Worm (Caenorhabditis elegans) whole organism, late embryonic: Measurements from ENCODE around the gene F13D12.3.
A peak's percentile ranks its signal among the peaks of the same experiment; 100 is the strongest.

ENCODE experiments used
- C38D4.7 ChIP-seq: fragments of 200-800 bp; sonication (Bioruptor generic); optimal IDR thresholded peaks from 2 replicates; lab custom pipeline; 2018; ENCODE audit warnings: mild to moderate bottlenecking, missing genetic modification characterization, moderate library complexity, missing compliant biosample characterization
- F13H6.1 ChIP-seq: sonication (generic microtip); optimal IDR thresholded peaks from 2 replicates; lab custom pipeline; 2016; ENCODE audit warnings: missing genetic modification characterization, missing compliant biosample characterization
- Y22D7AL.16 ChIP-seq: sonication (generic microtip); optimal IDR thresholded peaks from 2 replicates; lab custom pipeline; 2016; ENCODE audit warnings: missing genetic modification characterization, missing compliant biosample characterization
- ama-1 ChIP-seq: fragments of 150-350 bp; optimal IDR thresholded peaks from 2 replicates; lab custom pipeline; 2014
- ceh-14 ChIP-seq: sonication (generic microtip); optimal IDR thresholded peaks from 2 replicates; lab custom pipeline; 2016; ENCODE audit warnings: missing genotype, missing genetic modification characterization, missing compliant biosample characterization
- ceh-18 ChIP-seq: sonication (generic microtip); optimal IDR thresholded peaks from 2 replicates; lab custom pipeline; 2016; ENCODE audit warnings: missing genetic modification characterization, missing compliant biosample characterization
- ceh-19 ChIP-seq: fragments of 200-800 bp; sonication (Bioruptor generic); optimal IDR thresholded peaks from 2 replicates; lab custom pipeline; 2018; ENCODE audit warnings: mild to moderate bottlenecking, missing genetic modification characterization, missing compliant biosample characterization
- ceh-2 ChIP-seq: sonication (generic microtip); optimal IDR thresholded peaks from 2 replicates; lab custom pipeline; 2016; ENCODE audit warnings: missing genotype, missing genetic modification characterization, missing compliant biosample characterization
- ceh-24 ChIP-seq: sonication (generic microtip); optimal IDR thresholded peaks from 2 replicates; lab custom pipeline; 2016; ENCODE audit warnings: mild to moderate bottlenecking, missing genetic modification characterization, missing compliant biosample characterization
- ceh-30 ChIP-seq: fragments of 150-350 bp; optimal IDR thresholded peaks from 2 replicates; lab custom pipeline; 2014; ENCODE audit warnings: missing biosample characterization, missing genetic modification characterization
- ceh-31 ChIP-seq: sonication (generic microtip); optimal IDR thresholded peaks from 2 replicates; lab custom pipeline; 2016; ENCODE audit warnings: missing genetic modification characterization, missing compliant biosample characterization
- ceh-34 ChIP-seq: sonication (generic microtip); optimal IDR thresholded peaks from 2 replicates; lab custom pipeline; 2016; ENCODE audit warnings: mild to moderate bottlenecking, missing genetic modification characterization, missing compliant biosample characterization
- ceh-6 ChIP-seq: fragments of 200-800 bp; sonication (Bioruptor generic); optimal IDR thresholded peaks from 2 replicates; lab custom pipeline; 2018; ENCODE audit warnings: mild to moderate bottlenecking, missing genetic modification characterization, missing compliant biosample characterization
- ceh-9 ChIP-seq: sonication (generic microtip); optimal IDR thresholded peaks from 2 replicates; lab custom pipeline; 2016; ENCODE audit warnings: mild to moderate bottlenecking, missing genetic modification characterization, inconsistent platforms, missing compliant biosample characterization
- che-1 ChIP-seq: sonication (generic microtip); optimal IDR thresholded peaks from 2 replicates; lab custom pipeline; 2016; ENCODE audit warnings: mild to moderate bottlenecking, missing genetic modification characterization, missing compliant biosample characterization
- dmd-4 ChIP-seq: sonication (generic microtip); optimal IDR thresholded peaks from 2 replicates; lab custom pipeline; 2016; ENCODE audit warnings: borderline replicate concordance, missing genetic modification characterization, missing compliant biosample characterization
- dve-1 ChIP-seq: sonication (generic microtip); optimal IDR thresholded peaks from 2 replicates; lab custom pipeline; 2017; ENCODE audit warnings: antibody characterized with exemption, mild to moderate bottlenecking, missing genetic modification characterization, missing compliant biosample characterization
- elt-2 ChIP-seq: sonication (generic microtip); optimal IDR thresholded peaks from 2 replicates; lab custom pipeline; 2016; ENCODE audit warnings: missing genetic modification reagents, missing genetic modification characterization, missing compliant biosample characterization
- ets-4 ChIP-seq: sonication (generic microtip); optimal IDR thresholded peaks from 2 replicates; lab custom pipeline; 2016; ENCODE audit warnings: missing genetic modification characterization, missing compliant biosample characterization
- fax-1 ChIP-seq: sonication (generic microtip); optimal IDR thresholded peaks from 2 replicates; lab custom pipeline; 2016; ENCODE audit warnings: missing genotype, missing genetic modification characterization, missing compliant biosample characterization
- fkh-6 ChIP-seq: sonication (generic microtip); optimal IDR thresholded peaks from 2 replicates; lab custom pipeline; 2016; ENCODE audit warnings: missing genetic modification characterization, missing compliant biosample characterization
- hlh-13 ChIP-seq: fragments of 200-800 bp; sonication (Bioruptor generic); optimal IDR thresholded peaks from 2 replicates; lab custom pipeline; 2018; ENCODE audit warnings: mild to moderate bottlenecking, missing genetic modification characterization, missing compliant biosample characterization
- hlh-15 ChIP-seq: sonication (generic microtip); optimal IDR thresholded peaks from 2 replicates; lab custom pipeline; 2016; ENCODE audit warnings: missing genetic modification characterization, missing compliant biosample characterization
- hlh-30 ChIP-seq: sonication (generic microtip); optimal IDR thresholded peaks from 2 replicates; lab custom pipeline; 2017; ENCODE audit warnings: antibody characterized with exemption, missing genetic modification characterization, missing compliant biosample characterization; ENCODE audit not compliant: insufficient read depth
- hlh-6 ChIP-seq: sonication (generic microtip); optimal IDR thresholded peaks from 2 replicates; lab custom pipeline; 2016; ENCODE audit warnings: missing genotype, missing genetic modification characterization, missing compliant biosample characterization
- lim-6 ChIP-seq: sonication (generic microtip); optimal IDR thresholded peaks from 2 replicates; lab custom pipeline; 2016; ENCODE audit warnings: missing genetic modification characterization, missing compliant biosample characterization
- lin-11 ChIP-seq: fragments of 200-800 bp; sonication (Bioruptor generic); optimal IDR thresholded peaks from 2 replicates; lab custom pipeline; 2018; ENCODE audit warnings: mild to moderate bottlenecking, missing genetic modification characterization, missing compliant biosample characterization
- madf-2 ChIP-seq: sonication (generic microtip); optimal IDR thresholded peaks from 2 replicates; lab custom pipeline; 2017; ENCODE audit warnings: missing genetic modification characterization, missing compliant biosample characterization
- mec-3 ChIP-seq: sonication (generic microtip); optimal IDR thresholded peaks from 2 replicates; lab custom pipeline; 2016; ENCODE audit warnings: borderline replicate concordance, missing genetic modification characterization, missing compliant biosample characterization
- nfya-1 ChIP-seq: sonication (generic microtip); optimal IDR thresholded peaks from 2 replicates; lab custom pipeline; 2017; ENCODE audit warnings: missing genetic modification characterization, mild to moderate bottlenecking, missing compliant biosample characterization, antibody characterized with exemption, moderate library complexity
- nhr-11 ChIP-seq: fragments of 150-350 bp; optimal IDR thresholded peaks from 2 replicates; lab custom pipeline; 2014; ENCODE audit warnings: missing biosample characterization, missing genetic modification characterization
- nhr-232 ChIP-seq: sonication (generic microtip); optimal IDR thresholded peaks from 2 replicates; lab custom pipeline; 2016; ENCODE audit warnings: missing genetic modification characterization, missing compliant biosample characterization
- npax-4 ChIP-seq: sonication (generic microtip); optimal IDR thresholded peaks from 2 replicates; lab custom pipeline; 2016; ENCODE audit warnings: missing genetic modification characterization, missing compliant biosample characterization
- pag-3 ChIP-seq: sonication (generic microtip); optimal IDR thresholded peaks from 2 replicates; lab custom pipeline; 2016; ENCODE audit warnings: missing compliant biosample characterization, missing genetic modification characterization, borderline replicate concordance
- pat-9 ChIP-seq: fragments of 200-800 bp; sonication (Bioruptor generic); optimal IDR thresholded peaks from 2 replicates; lab custom pipeline; 2018; ENCODE audit warnings: mild to moderate bottlenecking, missing genetic modification characterization, moderate library complexity, missing compliant biosample characterization
- pax-1 ChIP-seq: fragments of 150-350 bp; optimal IDR thresholded peaks from 2 replicates; lab custom pipeline; 2014; ENCODE audit warnings: missing biosample characterization, missing genetic modification characterization
- pha-2 ChIP-seq: sonication (generic microtip); optimal IDR thresholded peaks from 2 replicates; lab custom pipeline; 2017; ENCODE audit warnings: mild to moderate bottlenecking, missing genetic modification characterization, missing compliant biosample characterization
- pha-4 ChIP-seq: fragments of 150-350 bp; optimal IDR thresholded peaks from 2 replicates; lab custom pipeline; 2018; ENCODE audit warnings: missing biosample characterization, missing genetic modification reagents, missing genetic modification characterization
- ref-2 ChIP-seq: sonication (generic microtip); optimal IDR thresholded peaks from 2 replicates; lab custom pipeline; 2016; ENCODE audit warnings: missing genetic modification characterization, missing compliant biosample characterization
- rnt-1 ChIP-seq: sonication (generic microtip); optimal IDR thresholded peaks from 2 replicates; lab custom pipeline; 2016; ENCODE audit warnings: missing genetic modification characterization, missing compliant biosample characterization
- sox-2 ChIP-seq: fragments of 200-800 bp; sonication (Bioruptor generic); IDR thresholded peaks from 2 replicates; pipeline ENCODE4 v1.3.6; 2022; ENCODE audit warnings: missing genetic modification reagents, missing genetic modification characterization, missing compliant biosample characterization
- syd-9 ChIP-seq: sonication (generic microtip); optimal IDR thresholded peaks from 2 replicates; lab custom pipeline; 2016; ENCODE audit warnings: mild to moderate bottlenecking, missing genetic modification characterization, moderate library complexity, missing compliant biosample characterization
- tbx-2 ChIP-seq: sonication (generic microtip); optimal IDR thresholded peaks from 2 replicates; lab custom pipeline; 2016; ENCODE audit warnings: missing genetic modification characterization, missing compliant biosample characterization
- tbx-7 ChIP-seq: sonication (generic microtip); optimal IDR thresholded peaks from 2 replicates; lab custom pipeline; 2016; ENCODE audit warnings: missing genotype, missing genetic modification characterization, missing compliant biosample characterization
- unc-3 ChIP-seq, 2 experiments: fragments of 200-800 bp in 1 of 2; sonication (Bioruptor generic) in 1 of 2; sonication (generic microtip) in 1 of 2; conservative IDR thresholded peaks in 1 of 2; optimal IDR thresholded peaks in 1 of 2; 2 replicates each; pipeline versions ENCODE4 v1.3.6 to Lab custom; 2016 to 2022; ENCODE audit warnings: missing compliant biosample characterization in 2 of 2, missing genetic modification characterization in 2 of 2, missing genetic modification reagents in 1 of 2
- unc-42 ChIP-seq: sonication (generic microtip); optimal IDR thresholded peaks from 2 replicates; lab custom pipeline; 2016; ENCODE audit warnings: missing genotype, missing genetic modification characterization, missing compliant biosample characterization
- unc-55 ChIP-seq: sonication (generic microtip); optimal IDR thresholded peaks from 2 replicates; lab custom pipeline; 2017; ENCODE audit warnings: missing biosample characterization, missing genetic modification reagents, missing genetic modification characterization
- unc-86 ChIP-seq: sonication (generic microtip); optimal IDR thresholded peaks from 2 replicates; lab custom pipeline; 2016; ENCODE audit warnings: missing genetic modification characterization, missing compliant biosample characterization
- ztf-16 ChIP-seq: sonication (generic microtip); optimal IDR thresholded peaks from 2 replicates; lab custom pipeline; 2017; ENCODE audit warnings: missing genetic modification characterization, missing compliant biosample characterization

Gene F13D12.3

ce11 chrII:11742320-11742719 is 22.1 kb downstream of the F13D12.3 start:
- TF ChIP-seq ceh-9 (tag; lab: Kevin White, UChicago) (no peak), hlh-30 (no peak), npax-4 (tag; lab: Kevin White, UChicago) (no peak), ceh-6 (GFP tag; lab: Kevin White, UChicago) (no peak), ref-2 (tag; lab: Kevin White, UChicago) (no peak), madf-2 (tag; lab: Kevin White, UChicago) (no peak), C38D4.7 (GFP tag; lab: Kevin White, UChicago) (no peak), ceh-18 (tag; lab: Kevin White, UChicago) (no peak), dve-1 (tag; lab: Kevin White, UChicago) (no peak), nfya-1 (tag; lab: Kevin White, UChicago) (no peak), fkh-6 (tag; lab: Kevin White, UChicago) (no peak), ztf-16 (tag; lab: Kevin White, UChicago) (no peak), ceh-2 (tag; lab: Kevin White, UChicago) (no peak), fax-1 (tag; lab: Kevin White, UChicago) (no peak), hlh-15 (tag; lab: Kevin White, UChicago) (no peak), pag-3 (tag; lab: Kevin White, UChicago) (no peak), lin-11 (tag; lab: Kevin White, UChicago) (no peak), tbx-7 (tag; lab: Kevin White, UChicago) (no peak)
- TF ChIP-seq, all 69 proteins: peak for 0

- TF ChIP-seq Y22D7AL.16 (tag; lab: Kevin White, UChicago) (no peak), unc-42 (tag; lab: Kevin White, UChicago) (peak; percentile 83), F13H6.1 (tag; lab: Kevin White, UChicago) (peak; percentile 15), lim-6 (tag; lab: Kevin White, UChicago) (peak; percentile 30), hlh-6 (tag; lab: Kevin White, UChicago) (peak; percentile 68), pha-2 (tag; lab: Kevin White, UChicago) (no peak), ceh-9 (tag; lab: Kevin White, UChicago) (no peak), tbx-2 (tag; lab: Kevin White, UChicago) (peak; percentile 80), unc-86 (peak; percentile 60), ceh-30 (tag; lab: Kevin White, UChicago) (no peak), nhr-11 (tag; lab: Kevin White, UChicago) (no peak), hlh-13 (GFP tag; lab: Kevin White, UChicago) (no peak), npax-4 (tag; lab: Kevin White, UChicago) (no peak), pat-9 (no peak), dmd-4 (tag; lab: Kevin White, UChicago) (peak; percentile 48), pax-1 (tag; lab: Kevin White, UChicago) (no peak), nfya-1 (tag; lab: Kevin White, UChicago) (peak; percentile 94), syd-9 (tag; lab: Kevin White, UChicago) (peak; percentile 79), elt-2 (no peak), ceh-31 (peak; percentile 89), ama-1 (lab: Kevin White, UChicago) (peak; percentile 26), pag-3 (tag; lab: Kevin White, UChicago) (no peak), ceh-24 (no peak), che-1 (tag; lab: Kevin White, UChicago) (peak; percentile 20), ceh-34 (peak; percentile 71), nhr-232 (tag; lab: Kevin White, UChicago) (no peak), ets-4 (tag; lab: Kevin White, UChicago) (peak; percentile 44), ceh-19 (peak; percentile 74), unc-55 (GFP tag; lab: Kevin White, UChicago) (peak; percentile 85), lin-11 (tag; lab: Kevin White, UChicago) (no peak), hlh-15 (tag; lab: Kevin White, UChicago) (no peak), pha-4 (no peak), sox-2 (GFP tag; lab: Robert Waterston, UW) (no peak), ceh-18 (tag; lab: Kevin White, UChicago) (peak; percentile 91), rnt-1 (tag; lab: Kevin White, UChicago) (peak; percentile 44), ceh-14 (tag; lab: Kevin White, UChicago) (peak; percentile 87), mec-3 (tag; lab: Kevin White, UChicago) (no peak), ref-2 (tag; lab: Kevin White, UChicago) (peak; percentile 38), unc-3 (GFP tag; conservative IDR thresholded peaks at IDR 0.05; lab: Robert Waterston, UW) (no peak), unc-3 (tag; optimal IDR thresholded peaks at IDR 0.05; lab: Kevin White, UChicago) (peak; percentile 56), ztf-16 (tag; lab: Kevin White, UChicago) (no peak), tbx-7 (tag; lab: Kevin White, UChicago) (no peak)
Measured at ce11 chrII:11746782-11747288, 26.6 kb downstream of the F13D12.3 start.
